Worm (Caenorhabditis elegans) whole organism, dauer: ENCODE measurements around the gene fbxa-172.

Source experiments
- unc-62 ChIP-seq: sonication (generic microtip); optimal IDR thresholded peaks from 2 replicates; lab custom pipeline; 2017; ENCODE audit warnings: missing biosample characterization, missing genetic modification reagents, missing genetic modification characterization

The fbxa-172 gene

DNA sequence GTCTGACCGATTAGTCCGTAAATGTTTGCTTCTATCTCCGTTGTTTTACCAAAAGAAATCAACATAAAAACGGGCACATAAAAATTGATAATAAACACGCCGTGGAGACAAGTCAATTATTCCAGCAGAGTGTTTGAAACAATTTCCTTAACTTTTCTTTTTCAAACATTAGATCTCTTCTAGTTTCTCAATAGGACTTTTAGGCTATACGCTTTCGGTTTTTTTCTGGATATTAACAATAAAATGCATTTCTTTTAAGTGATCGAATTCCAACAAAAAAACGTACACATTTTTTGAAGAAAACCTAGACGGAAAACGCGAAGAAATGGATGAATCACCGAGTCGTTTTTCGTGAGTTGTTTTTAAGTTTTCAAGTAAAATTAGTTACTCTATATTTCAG is at the start of gene fbxa-172:
Gene fbxa-172, plus strand, starts transcription at position 301 of the 400 bp plus-strand sequence.
- TF ChIP-seq unc-62 (GFP tag; lab: Kevin White, UChicago): no peak

DNA sequence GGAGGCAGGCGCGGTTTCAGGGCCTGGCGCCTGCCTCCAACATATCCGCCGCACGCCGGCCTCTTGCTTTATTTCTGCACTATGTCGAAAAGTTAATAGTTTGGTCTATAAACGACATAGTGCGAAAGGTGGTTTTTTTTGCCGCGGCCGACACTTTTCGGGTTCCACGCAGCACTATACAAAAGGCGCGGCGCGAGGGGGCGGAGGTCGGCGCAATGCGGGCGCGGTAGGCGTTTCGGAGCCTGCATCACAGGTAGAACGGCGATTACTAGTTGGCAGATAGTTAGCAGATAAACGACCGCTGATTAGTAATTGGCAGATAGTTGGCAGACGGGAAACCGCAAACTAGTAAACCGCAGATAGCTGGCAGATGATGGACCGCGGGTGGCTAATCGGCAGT is 46.3 kb upstream of the fbxa-172 start:
- no peak for TF ChIP-seq unc-62 (GFP tag; lab: Kevin White, UChicago)

DNA sequence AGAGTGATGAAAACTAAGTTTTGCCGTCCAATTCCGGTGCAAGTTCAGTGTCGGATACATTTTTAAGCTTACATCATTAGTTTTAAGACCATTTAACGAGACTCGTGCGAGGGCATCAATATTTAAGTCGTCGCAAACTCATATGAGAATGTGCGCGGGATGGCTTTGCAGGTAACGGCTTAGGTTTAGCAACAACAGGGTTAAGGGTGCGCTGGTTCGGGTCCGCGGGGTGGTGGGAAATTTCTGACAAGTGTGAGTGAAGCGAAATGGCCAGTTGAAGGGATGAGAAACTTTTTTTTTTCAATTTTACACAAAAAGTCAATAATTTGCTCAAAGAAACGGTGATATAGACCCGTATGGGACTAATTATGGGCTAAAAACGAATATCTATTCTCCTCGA is 45.2 kb upstream of the fbxa-172 start:
- no peak for TF ChIP-seq unc-62 (GFP tag; lab: Kevin White, UChicago)

DNA sequence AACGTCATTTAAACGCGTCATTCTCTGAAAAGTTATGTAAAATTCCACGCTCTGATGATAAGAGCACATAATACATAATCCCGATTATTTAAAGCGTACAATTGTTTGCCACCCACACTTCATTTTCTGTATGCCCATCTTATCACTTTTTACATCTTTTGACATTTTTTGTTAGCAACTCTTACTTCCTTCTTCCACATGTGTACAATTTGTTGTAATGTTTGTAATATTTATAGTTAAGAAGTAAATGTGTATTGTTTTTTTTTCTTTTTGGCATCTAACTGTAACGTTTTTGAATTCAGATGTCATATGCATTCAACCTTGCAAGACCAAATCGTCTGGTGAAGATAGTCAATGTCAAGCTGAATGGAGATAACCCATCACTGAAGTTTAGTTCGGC is 38.3 kb upstream of the fbxa-172 start, which contains the start of gene fbxa-136:
Gene fbxa-136, plus strand, starts transcription at position 301 of the 400 bp plus-strand sequence.
- TF ChIP-seq unc-62 (GFP tag; lab: Kevin White, UChicago): no peak

DNA sequence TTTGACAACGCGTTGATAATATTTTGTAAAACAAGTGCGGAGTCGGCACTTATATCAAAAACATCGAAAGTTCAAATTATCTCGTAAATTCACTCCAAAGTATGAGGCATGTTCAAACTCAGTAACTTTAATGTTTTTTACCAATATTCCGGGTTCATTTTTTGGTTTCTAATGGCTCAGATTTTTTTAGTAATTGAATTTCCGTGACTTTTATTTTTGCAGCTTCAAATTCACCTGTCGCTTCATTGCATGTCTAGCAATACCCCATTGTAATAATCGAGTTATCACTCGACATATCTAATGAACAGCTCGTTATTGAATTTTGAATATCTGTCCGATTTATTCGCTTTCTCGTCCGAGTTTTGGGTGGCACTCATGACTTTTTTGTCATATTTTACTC is 31.3 kb upstream of the fbxa-172 start, which contains the start of gene srz-90:
Gene srz-90, plus strand, starts transcription at position 301 of the 400 bp plus-strand sequence.
- TF ChIP-seq unc-62 (GFP tag; lab: Kevin White, UChicago): no peak

DNA sequence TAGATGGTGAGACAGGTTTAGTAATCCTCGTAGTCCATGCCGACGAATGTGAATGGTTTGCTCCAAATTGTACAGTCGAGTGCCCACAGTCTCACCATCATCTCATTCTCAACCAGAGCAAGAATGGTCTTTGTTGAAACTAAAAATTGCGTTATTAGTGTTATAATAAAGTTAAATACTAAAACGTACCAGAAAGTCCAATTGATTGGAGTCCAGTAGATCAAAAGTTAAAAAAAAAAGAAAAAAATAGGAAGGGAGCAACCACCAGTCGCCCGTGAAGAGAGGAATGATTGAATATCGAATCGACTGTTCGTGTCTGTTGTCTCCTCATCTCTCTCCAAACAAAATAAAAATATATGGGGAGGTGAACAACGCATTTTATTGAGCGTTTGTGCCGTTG is 28.6 kb upstream of the fbxa-172 start, which contains the start of gene C18D4.12:
Gene C18D4.12, minus strand, starts transcription at position 101 of the 400 bp plus-strand sequence.
- no peak for TF ChIP-seq unc-62 (GFP tag; lab: Kevin White, UChicago)

DNA sequence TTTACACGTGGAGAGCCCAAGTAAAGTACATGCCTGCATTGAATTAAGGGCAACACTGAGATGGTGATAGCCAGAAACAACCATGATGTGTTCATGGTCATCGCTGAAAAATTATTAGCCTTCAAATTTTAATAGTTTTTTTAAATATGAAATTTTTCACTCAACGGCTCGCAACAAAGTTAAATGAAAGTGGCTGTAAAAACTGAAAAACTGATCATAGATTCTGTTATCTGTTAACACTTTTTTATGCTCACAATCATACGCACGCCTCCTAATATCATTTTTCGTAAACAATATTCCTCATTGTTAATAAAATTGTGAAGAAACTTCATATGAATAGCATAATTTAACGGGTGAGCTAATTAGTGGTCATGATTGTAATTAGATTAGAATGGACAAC is 27.6 kb upstream of the fbxa-172 start, which contains the start of gene C18D4.4:
Gene C18D4.4, minus strand, starts transcription at position 101 of the 400 bp plus-strand sequence.
- no peak for TF ChIP-seq unc-62 (GFP tag; lab: Kevin White, UChicago)

DNA sequence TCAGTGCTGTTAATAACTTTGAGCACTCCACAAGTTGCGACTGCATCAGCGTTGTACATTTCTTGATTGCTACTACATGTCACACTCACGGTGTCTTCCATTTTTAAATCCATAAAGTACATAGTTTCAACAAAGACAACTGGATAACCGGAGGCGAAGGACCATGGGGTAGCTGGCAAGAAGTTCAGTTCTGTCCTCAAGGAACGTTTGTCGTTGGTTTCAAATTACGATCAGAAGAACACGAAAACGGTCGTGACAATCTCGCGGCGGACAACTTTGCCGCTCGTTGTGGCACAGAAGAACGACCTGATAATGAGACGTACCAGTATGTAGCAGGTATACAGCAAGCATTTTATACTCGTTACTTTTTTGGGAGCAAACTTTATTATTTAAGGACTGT is 26.4 kb upstream of the fbxa-172 start, which contains the start of gene C18D4.3:
Gene C18D4.3, minus strand, starts transcription at position 101 of the 400 bp plus-strand sequence.
- TF ChIP-seq unc-62 (GFP tag; lab: Kevin White, UChicago): no peak

DNA sequence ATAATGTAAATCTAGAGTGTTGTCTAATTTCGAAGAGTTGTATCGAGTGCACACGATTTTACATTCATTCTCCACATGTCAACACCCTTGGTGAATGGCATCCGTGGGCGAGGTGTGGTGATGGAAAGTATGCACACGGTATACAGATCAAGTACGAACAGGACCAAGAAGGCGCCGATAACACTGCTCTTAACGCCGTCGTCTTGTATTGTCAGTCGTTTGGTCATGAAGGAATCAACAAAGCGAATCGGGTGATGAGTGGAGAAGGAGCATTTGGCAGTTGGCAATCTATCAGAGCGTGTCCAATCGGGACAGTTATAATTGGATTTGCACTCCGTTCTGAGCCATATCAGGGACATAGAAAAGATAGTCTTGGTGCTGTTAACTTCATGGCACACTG is 25.8 kb upstream of the fbxa-172 start:
- no peak for TF ChIP-seq unc-62 (GFP tag; lab: Kevin White, UChicago)

DNA sequence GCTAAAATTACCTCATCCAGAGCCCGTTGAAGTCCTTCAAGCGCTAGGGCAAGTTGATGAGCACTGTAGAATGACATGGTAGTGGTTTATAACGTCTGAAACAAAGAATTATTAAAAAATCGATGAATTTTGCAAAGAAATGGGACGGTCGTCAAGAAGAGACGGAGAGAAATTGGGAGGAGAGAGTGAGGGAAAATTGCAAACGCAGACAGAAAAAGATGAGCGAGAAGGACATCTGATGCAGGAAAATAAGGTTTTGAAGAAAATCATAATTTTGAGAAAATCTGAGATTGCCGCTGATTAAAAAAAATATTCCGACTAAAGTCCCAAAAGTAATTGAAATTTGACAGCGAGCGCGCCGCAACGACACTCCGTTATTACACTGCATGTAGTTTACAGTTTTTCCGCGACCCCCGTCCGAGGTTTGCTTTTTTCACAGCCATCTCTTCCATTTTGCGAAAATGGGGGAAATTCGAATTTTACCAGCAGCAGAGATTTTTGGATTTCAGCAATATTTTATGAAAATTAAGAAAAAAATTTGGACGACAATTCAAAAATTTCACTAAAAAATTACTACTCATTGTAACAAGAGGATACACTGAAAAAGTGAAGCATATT is 20.7 kb upstream of the fbxa-172 start, which contains the start of gene C18D4.6:
Gene C18D4.6, minus strand, starts transcription at position 97 of the 618 bp plus-strand sequence.
- no peak for TF ChIP-seq unc-62 (GFP tag; lab: Kevin White, UChicago)

DNA sequence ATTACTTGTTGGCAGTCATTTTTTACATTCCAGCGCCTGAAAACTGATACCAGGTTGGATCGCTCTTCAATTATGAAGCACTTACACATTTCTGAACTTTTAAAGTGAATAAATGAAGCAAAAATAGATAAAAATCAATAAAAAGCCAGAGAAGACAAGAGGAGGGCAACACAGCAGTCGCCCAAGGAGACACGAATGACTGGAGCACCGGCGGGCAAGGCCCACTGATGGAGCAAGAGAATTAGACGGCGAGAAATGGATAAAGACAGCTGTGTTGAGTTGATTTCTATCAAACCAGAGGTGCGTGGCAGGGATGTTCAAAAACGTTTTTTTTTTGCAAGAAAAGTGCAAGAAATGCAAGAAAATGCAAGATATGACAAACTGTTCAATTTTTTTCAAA is 19.8 kb upstream of the fbxa-172 start:
- TF ChIP-seq unc-62 (GFP tag; lab: Kevin White, UChicago): no peak

DNA sequence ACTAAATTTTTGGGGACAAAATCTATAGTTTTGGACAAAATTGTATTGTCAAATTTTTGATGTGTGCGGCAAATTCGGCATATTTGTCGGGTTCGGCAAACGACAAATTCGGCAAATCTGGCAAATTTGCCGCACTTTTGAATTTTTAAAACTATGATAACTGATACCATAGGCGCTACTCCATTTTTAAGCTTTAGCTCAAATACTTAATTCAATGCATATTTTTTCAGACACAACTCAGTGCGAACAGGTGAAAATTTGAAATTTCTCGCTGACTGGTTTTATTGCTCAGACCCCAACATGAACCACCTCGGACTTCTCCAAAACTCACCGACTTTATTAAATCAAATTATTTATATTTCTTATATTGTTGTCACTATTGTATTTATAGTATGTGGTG is 18.8 kb upstream of the fbxa-172 start, which contains the start of gene srz-25:
Gene srz-25, plus strand, starts transcription at position 301 of the 400 bp plus-strand sequence.
- TF ChIP-seq unc-62 (GFP tag; lab: Kevin White, UChicago): no peak

DNA sequence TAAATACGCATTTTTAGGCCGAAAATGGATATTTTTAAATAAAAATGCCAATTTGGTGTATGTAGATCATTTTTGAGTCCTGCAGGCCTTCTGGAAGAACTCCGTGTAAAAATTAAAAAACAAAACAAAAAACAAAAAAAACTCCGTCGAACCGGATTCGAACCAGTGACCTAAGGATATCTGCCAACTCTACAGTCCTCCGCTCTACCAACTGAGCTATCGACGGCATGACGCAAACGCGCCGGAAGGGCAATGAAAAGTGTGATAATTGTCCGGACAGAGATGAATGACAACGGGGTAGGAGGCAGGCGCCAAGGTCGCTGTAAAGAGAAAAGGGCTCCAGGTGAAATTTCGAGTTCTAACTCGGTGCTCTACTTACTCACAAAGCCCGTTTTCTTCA is 16.7 kb upstream of the fbxa-172 start:
- no peak for TF ChIP-seq unc-62 (GFP tag; lab: Kevin White, UChicago)

DNA sequence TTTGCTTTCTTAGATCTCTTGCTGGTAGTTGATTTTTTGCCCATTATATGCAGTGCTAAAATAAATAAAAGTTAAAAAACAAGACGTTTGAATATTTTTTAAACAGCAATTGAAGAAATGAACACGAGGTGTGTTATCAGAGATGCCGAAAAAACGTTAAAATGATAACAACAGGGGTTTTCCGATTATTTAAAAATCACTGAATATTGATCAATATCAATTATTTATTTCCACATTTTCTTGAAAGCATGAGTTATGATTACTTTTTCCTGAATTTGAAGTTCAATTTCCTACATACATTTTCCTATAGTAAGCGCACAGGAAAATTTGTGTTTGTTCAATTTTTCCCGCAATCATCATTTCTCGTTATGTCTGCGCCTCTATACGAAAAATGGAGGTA is 12.1 kb upstream of the fbxa-172 start:
- no peak for TF ChIP-seq unc-62 (GFP tag; lab: Kevin White, UChicago)

DNA sequence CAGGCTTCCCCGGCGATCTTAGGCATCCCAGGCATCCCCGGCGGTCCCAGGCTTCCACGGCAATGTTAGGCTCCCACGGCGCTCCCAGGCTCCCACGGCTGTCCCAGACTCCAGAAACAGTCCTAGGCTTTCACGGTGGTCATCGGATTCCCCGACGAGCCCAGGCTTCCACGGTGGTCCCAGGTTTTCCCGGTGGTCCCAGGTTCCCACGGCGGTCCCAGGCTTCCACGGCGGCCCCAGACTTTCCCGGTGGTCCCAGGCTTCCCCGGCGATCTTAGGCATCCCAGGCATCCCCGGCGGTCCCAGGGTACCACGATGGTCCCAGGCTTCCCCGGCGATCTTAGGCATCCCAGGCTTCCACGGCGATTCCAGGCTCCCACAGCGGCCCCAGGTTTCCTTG is 10.4 kb upstream of the fbxa-172 start:
- no peak for TF ChIP-seq unc-62 (GFP tag; lab: Kevin White, UChicago)

DNA sequence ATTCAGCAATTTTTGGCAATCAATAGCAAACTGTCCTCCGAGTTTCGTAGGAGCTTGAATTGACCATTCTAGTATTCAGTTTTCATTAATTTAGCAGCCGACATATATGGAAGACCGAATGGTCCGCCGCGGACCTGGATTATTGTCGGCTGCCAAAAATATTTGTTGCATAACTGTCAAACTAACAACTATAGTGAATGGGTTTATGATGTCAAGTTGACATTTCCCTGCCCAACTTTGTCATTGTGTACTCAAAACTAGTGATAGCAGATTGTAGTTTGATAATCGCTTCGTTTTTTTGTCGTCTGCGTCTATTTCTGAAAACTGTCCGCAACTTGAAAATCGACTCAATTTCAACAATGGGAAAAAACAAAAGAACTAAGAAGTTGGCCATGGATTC is 9.7 kb upstream of the fbxa-172 start, which contains the start of gene fbxa-176:
Gene fbxa-176, plus strand, starts transcription at position 314 of the 400 bp plus-strand sequence.
- no peak for TF ChIP-seq unc-62 (GFP tag; lab: Kevin White, UChicago)

DNA sequence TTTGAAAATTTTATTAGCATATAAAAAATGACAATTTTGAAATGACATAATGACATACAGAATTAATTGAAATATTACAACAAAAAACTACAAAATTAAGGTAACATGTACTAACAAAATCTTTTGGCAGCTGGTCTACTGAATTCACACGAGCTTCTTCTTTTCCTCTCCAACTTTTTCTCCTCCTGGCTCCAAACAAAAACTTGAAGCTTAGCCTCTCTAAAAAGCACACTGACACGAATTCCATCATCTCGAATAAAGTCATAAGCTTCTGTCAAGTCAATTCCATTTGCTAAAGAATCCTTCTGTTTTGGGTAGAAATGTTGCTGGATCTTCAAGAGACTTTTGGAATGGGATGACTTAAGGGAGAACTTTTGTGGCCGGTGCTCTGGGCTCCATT is 7.7 kb upstream of the fbxa-172 start:
- no peak for TF ChIP-seq unc-62 (GFP tag; lab: Kevin White, UChicago)
